Worm (Caenorhabditis elegans) whole organism, L1 larva: ENCODE measurements around the gene F09G2.1.

Source experiments
- C04F5.9 ChIP-seq: sonication (generic microtip); optimal IDR thresholded peaks from 2 replicates; lab custom pipeline; 2016; ENCODE audit warnings: missing genetic modification characterization, missing compliant biosample characterization
- C34B4.2 ChIP-seq: sonication (generic microtip); optimal IDR thresholded peaks from 2 replicates; lab custom pipeline; 2017; ENCODE audit warnings: mild to moderate bottlenecking, missing genetic modification characterization, missing compliant biosample characterization
- Y116A8C.19 ChIP-seq: sonication (generic microtip); optimal IDR thresholded peaks from 2 replicates; lab custom pipeline; 2016; ENCODE audit warnings: missing compliant biosample characterization, missing genetic modification characterization, borderline replicate concordance
- aha-1 ChIP-seq: fragments of 150-350 bp; optimal IDR thresholded peaks from 2 replicates; lab custom pipeline; 2014; ENCODE audit warnings: missing biosample characterization, missing genetic modification characterization
- alr-1 ChIP-seq: fragments of 200-800 bp; sonication (Bioruptor generic); optimal IDR thresholded peaks from 2 replicates; lab custom pipeline; 2018; ENCODE audit warnings: borderline replicate concordance, mild to moderate bottlenecking, missing genetic modification characterization, missing compliant biosample characterization
- ama-1 ChIP-seq: fragments of 150-350 bp; optimal IDR thresholded peaks from 2 replicates; lab custom pipeline; 2014
- ceh-8 ChIP-seq: fragments of 200-800 bp; sonication (Bioruptor generic); optimal IDR thresholded peaks from 2 replicates; lab custom pipeline; 2018; ENCODE audit warnings: mild to moderate bottlenecking, missing genetic modification characterization, moderate library complexity, missing compliant biosample characterization
- ceh-82 ChIP-seq, 3 experiments: fragments of 150-350 bp in 1 of 3; sonication (generic microtip) in 2 of 3; optimal IDR thresholded peaks; 2 replicates each; lab custom pipeline; 2014 to 2017; ENCODE audit warnings: missing biosample characterization in 3 of 3, missing genetic modification characterization in 3 of 3
- ceh-88 ChIP-seq: fragments of 200-800 bp; sonication (Bioruptor generic); IDR thresholded peaks from 2 replicates; pipeline ENCODE4 v1.3.6; 2022; ENCODE audit warnings: missing genetic modification characterization, missing compliant biosample characterization
- ceh-90 ChIP-seq: sonication (generic microtip); optimal IDR thresholded peaks from 2 replicates; lab custom pipeline; 2016; ENCODE audit warnings: missing genetic modification characterization, missing compliant biosample characterization
- ces-1 ChIP-seq: fragments of 150-350 bp; optimal IDR thresholded peaks from 2 replicates; lab custom pipeline; 2014; ENCODE audit warnings: missing biosample characterization, missing genetic modification reagents, missing genetic modification characterization
- dsc-1 ChIP-seq: sonication (generic microtip); optimal IDR thresholded peaks from 2 replicates; lab custom pipeline; 2016; ENCODE audit warnings: mild to moderate bottlenecking, missing genetic modification characterization, missing compliant biosample characterization
- egl-27 ChIP-seq, 2 experiments: fragments of 150-350 bp in 1 of 2; sonication (generic microtip); optimal IDR thresholded peaks; 3 replicates each; lab custom pipeline; 2017 to 2018; ENCODE audit warnings: missing biosample characterization in 2 of 2, missing genetic modification characterization in 2 of 2, missing genetic modification reagents in 2 of 2
- elt-3 ChIP-seq, 6 experiments: fragments of 150-350 bp in 1 of 6; sonication (generic microtip); optimal IDR thresholded peaks; 2 replicates each; lab custom pipeline; 2017 to 2018; ENCODE audit warnings: missing biosample characterization in 6 of 6, missing genetic modification characterization in 6 of 6, inconsistent platforms in 1 of 6
- fkh-10 ChIP-seq: sonication (generic microtip); optimal IDR thresholded peaks from 2 replicates; lab custom pipeline; 2017; ENCODE audit warnings: missing biosample characterization, missing genetic modification reagents, missing genetic modification characterization
- fkh-4 ChIP-seq: sonication (generic microtip); optimal IDR thresholded peaks from 2 replicates; lab custom pipeline; 2016; ENCODE audit warnings: missing compliant biosample characterization, missing genetic modification characterization, borderline replicate concordance
- grh-1 ChIP-seq: fragments of 200-800 bp; sonication (Bioruptor generic); IDR thresholded peaks from 2 replicates; pipeline ENCODE4 v1.3.6; 2022; ENCODE audit warnings: missing genetic modification reagents, missing genetic modification characterization, missing compliant biosample characterization
- hlh-17 ChIP-seq: fragments of 200-800 bp; sonication (Bioruptor generic); optimal IDR thresholded peaks from 2 replicates; lab custom pipeline; 2018; ENCODE audit warnings: missing genetic modification characterization, mild to moderate bottlenecking, missing compliant biosample characterization, moderate library complexity, borderline replicate concordance
- isw-1 ChIP-seq: fragments of 200-800 bp; sonication (Bioruptor generic); IDR thresholded peaks from 2 replicates; pipeline ENCODE4 v1.3.6; 2022; ENCODE audit warnings: missing genetic modification characterization, missing compliant biosample characterization
- jun-1 ChIP-seq: fragments of 150-350 bp; optimal IDR thresholded peaks from 2 replicates; lab custom pipeline; 2014; ENCODE audit warnings: missing biosample characterization, missing genetic modification reagents, missing genetic modification characterization
- lin-13 ChIP-seq: fragments of 150-350 bp; optimal IDR thresholded peaks from 2 replicates; lab custom pipeline; 2014; ENCODE audit warnings: missing biosample characterization, missing genetic modification reagents, missing genetic modification characterization
- lin-14 ChIP-seq: fragments of 200-800 bp; sonication (Bioruptor generic); optimal IDR thresholded peaks from 2 replicates; lab custom pipeline; 2018; ENCODE audit warnings: mild to moderate bottlenecking, missing genetic modification characterization, moderate library complexity, missing compliant biosample characterization
- lin-15B ChIP-seq: fragments of 150-350 bp; sonication (generic microtip); optimal IDR thresholded peaks from 3 replicates; lab custom pipeline; 2014; ENCODE audit warnings: missing biosample characterization, missing genetic modification characterization
- lin-35 ChIP-seq, 2 experiments: fragments of 150-350 bp; optimal IDR thresholded peaks; 2 replicates each; lab custom pipeline; 2014; ENCODE audit warnings: missing biosample characterization in 2 of 2, missing genetic modification characterization in 2 of 2, missing genetic modification reagents in 2 of 2
- lin-39 ChIP-seq: fragments of 150-350 bp; optimal IDR thresholded peaks from 2 replicates; lab custom pipeline; 2014; ENCODE audit warnings: missing biosample characterization, missing genetic modification reagents, missing genetic modification characterization
- nhr-11 ChIP-seq: fragments of 150-350 bp; optimal IDR thresholded peaks from 2 replicates; lab custom pipeline; 2014; ENCODE audit warnings: missing biosample characterization, missing genetic modification characterization
- nhr-237 ChIP-seq: fragments of 150-350 bp; optimal IDR thresholded peaks from 2 replicates; lab custom pipeline; 2014; ENCODE audit warnings: missing biosample characterization, missing genetic modification characterization
- nhr-47 ChIP-seq: sonication (generic microtip); optimal IDR thresholded peaks from 2 replicates; lab custom pipeline; 2016; ENCODE audit warnings: mild to moderate bottlenecking, missing genetic modification characterization, moderate library complexity, missing compliant biosample characterization
- nhr-71 ChIP-seq: sonication (generic microtip); optimal IDR thresholded peaks from 2 replicates; lab custom pipeline; 2016; ENCODE audit warnings: mild to moderate bottlenecking, missing genetic modification characterization, moderate library complexity, missing compliant biosample characterization
- nhr-76 ChIP-seq: sonication (generic microtip); optimal IDR thresholded peaks from 2 replicates; lab custom pipeline; 2017; ENCODE audit warnings: missing biosample characterization, missing genetic modification characterization
- nhr-77 ChIP-seq: fragments of 150-350 bp; optimal IDR thresholded peaks from 2 replicates; lab custom pipeline; 2014; ENCODE audit warnings: missing biosample characterization, missing genetic modification characterization
- nhr-85 ChIP-seq: sonication (generic microtip); peaks from one replicate; lab custom pipeline; 2016; ENCODE audit warnings: missing genetic modification characterization, inconsistent platforms, missing compliant biosample characterization
- nhr-90 ChIP-seq: sonication (generic microtip); optimal IDR thresholded peaks from 2 replicates; lab custom pipeline; 2016; ENCODE audit warnings: mild to moderate bottlenecking, missing genetic modification characterization, missing compliant biosample characterization; ENCODE audit not compliant: poor library complexity
- pag-3 ChIP-seq: sonication (generic microtip); optimal IDR thresholded peaks from 2 replicates; lab custom pipeline; 2017; ENCODE audit warnings: missing genetic modification characterization, mild to moderate bottlenecking, missing compliant biosample characterization, antibody characterized with exemption, borderline replicate concordance; ENCODE audit not compliant: insufficient read depth
- rnt-1 ChIP-seq: sonication (generic microtip); optimal IDR thresholded peaks from 2 replicates; lab custom pipeline; 2016; ENCODE audit warnings: mild to moderate bottlenecking, missing genetic modification characterization, moderate library complexity, missing compliant biosample characterization
- skn-1 ChIP-seq: fragments of 150-350 bp; optimal IDR thresholded peaks from 2 replicates; lab custom pipeline; 2014; ENCODE audit warnings: missing biosample characterization, missing genetic modification characterization
- snu-23 ChIP-seq: sonication (generic microtip); optimal IDR thresholded peaks from 2 replicates; lab custom pipeline; 2016; ENCODE audit warnings: missing genetic modification characterization, missing compliant biosample characterization
- swsn-7 ChIP-seq: sonication (generic microtip); optimal IDR thresholded peaks from 2 replicates; lab custom pipeline; 2016; ENCODE audit warnings: missing genetic modification characterization, missing compliant biosample characterization
- tbx-2 ChIP-seq: sonication (generic microtip); optimal IDR thresholded peaks from 2 replicates; lab custom pipeline; 2016; ENCODE audit warnings: missing genetic modification characterization, missing compliant biosample characterization
- tlp-1 ChIP-seq: fragments of 150-350 bp; optimal IDR thresholded peaks from 2 replicates; lab custom pipeline; 2014; ENCODE audit warnings: missing biosample characterization, missing genetic modification characterization
- unc-130 ChIP-seq: fragments of 150-350 bp; optimal IDR thresholded peaks from 2 replicates; lab custom pipeline; 2017; ENCODE audit warnings: missing biosample characterization, missing genetic modification characterization, inconsistent platforms
- unc-30 ChIP-seq: sonication (generic microtip); optimal IDR thresholded peaks from 2 replicates; lab custom pipeline; 2017; ENCODE audit warnings: missing biosample characterization, missing genetic modification characterization
- unc-62 ChIP-seq: fragments of 150-350 bp; optimal IDR thresholded peaks from 2 replicates; lab custom pipeline; 2014; ENCODE audit warnings: missing biosample characterization, missing genetic modification reagents, missing genetic modification characterization
- unc-98 ChIP-seq: fragments of 200-800 bp; sonication (Bioruptor generic); IDR thresholded peaks from 2 replicates; pipeline ENCODE4 v1.3.6; 2022; ENCODE audit warnings: missing genetic modification characterization, missing compliant biosample characterization
- vab-15 ChIP-seq: sonication (generic microtip); optimal IDR thresholded peaks from 2 replicates; lab custom pipeline; 2017; ENCODE audit warnings: missing genotype, mild to moderate bottlenecking, missing genetic modification characterization, missing compliant biosample characterization
- zip-4 ChIP-seq: fragments of 200-800 bp; sonication (Bioruptor generic); optimal IDR thresholded peaks from 2 replicates; lab custom pipeline; 2018; ENCODE audit warnings: mild to moderate bottlenecking, missing genetic modification characterization, moderate library complexity, missing compliant biosample characterization
- ztf-11 ChIP-seq, 2 experiments: sonication (generic microtip); optimal IDR thresholded peaks; 2 replicates each; lab custom pipeline; 2016 to 2017; ENCODE audit warnings: missing genetic modification characterization in 2 of 2, missing biosample characterization in 1 of 2, missing compliant biosample characterization in 1 of 2
- ztf-4 ChIP-seq: fragments of 150-350 bp; optimal IDR thresholded peaks from 2 replicates; lab custom pipeline; 2014; ENCODE audit warnings: missing biosample characterization, missing genetic modification characterization

The F09G2.1 gene

DNA sequence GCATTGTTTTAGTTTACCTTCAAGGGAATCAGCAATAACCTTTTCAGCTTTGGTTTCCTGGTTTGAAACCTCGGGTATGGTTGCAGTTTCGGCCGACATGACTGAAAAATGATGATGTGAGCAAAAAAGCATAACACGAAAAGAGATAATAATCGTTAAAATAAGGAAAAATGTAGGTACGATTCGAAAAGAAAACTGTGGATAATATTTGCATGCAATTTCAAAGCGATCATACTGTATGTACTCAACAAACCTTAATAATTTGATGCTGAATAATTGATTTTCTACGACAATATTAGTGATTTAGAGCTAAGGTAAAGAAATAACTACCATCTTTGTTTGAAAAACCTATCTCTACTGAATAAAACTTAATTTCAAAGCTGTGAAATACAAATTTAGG is 4.0 kb upstream of the F09G2.1 start, which contains the start of gene attf-2:
TSS of gene attf-2 (minus strand) at position 101 of the 400 bp plus-strand sequence.
- TF ChIP-seq ztf-11 (tag; optimal IDR thresholded peaks at IDR 0.05; lab: Kevin White, UChicago) (no peak), nhr-77 (tag; lab: Kevin White, UChicago) (no peak), unc-62 (GFP tag; lab: Kevin White, UChicago) (no peak), zip-4 (GFP tag; lab: Kevin White, UChicago) (no peak), pag-3 (tag; lab: Kevin White, UChicago) (no peak), nhr-76 (no peak), nhr-11 (tag; lab: Kevin White, UChicago) (no peak), skn-1 (tag; lab: Kevin White, UChicago) (no peak), C04F5.9 (no peak), C34B4.2 (tag; lab: Kevin White, UChicago) (no peak), fkh-10 (GFP tag; lab: Kevin White, UChicago) (no peak), nhr-47 (tag; lab: Kevin White, UChicago) (no peak), lin-35 (GFP tag; optimal IDR thresholded peaks at IDR 0.05; lab: Kevin White, UChicago) (no peak), unc-30 (tag; lab: Kevin White, UChicago) (no peak), Y116A8C.19 (tag; lab: Kevin White, UChicago) (no peak), elt-3 (tag; optimal IDR thresholded peaks at IDR 0.05; lab: Kevin White, UChicago) (no peak), unc-98 (no peak), tlp-1 (tag; lab: Kevin White, UChicago) (no peak), ces-1 (GFP tag; lab: Kevin White, UChicago) (no peak)
- TF ChIP-seq, all 84 proteins: peak for 0

DNA sequence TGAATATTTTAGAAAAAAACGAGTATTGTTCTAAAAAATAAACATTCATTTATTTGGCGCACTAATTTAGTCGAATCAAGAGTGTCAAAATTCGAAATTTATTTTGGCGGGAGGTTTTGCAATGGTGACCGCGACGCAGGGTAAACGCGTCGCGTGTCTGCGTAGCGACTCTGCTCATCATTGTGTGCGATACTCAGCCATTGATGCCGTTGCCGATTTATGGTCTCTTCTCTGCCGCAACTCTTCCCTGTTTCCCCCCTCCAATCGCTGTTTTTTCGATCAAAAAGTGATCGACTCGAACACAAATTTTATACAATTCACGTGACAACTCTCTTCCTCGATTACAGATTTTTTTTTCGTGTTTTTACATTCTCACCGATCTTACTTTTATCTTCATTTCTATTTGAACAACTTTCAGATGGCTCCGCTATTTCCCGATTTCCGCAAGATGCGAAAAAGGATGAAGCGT is 3.5 kb upstream of the F09G2.1 start, which contains the start of gene F09G2.2:
TSS of gene F09G2.2 (plus strand) at position 419 of the 469 bp plus-strand sequence.
- peak; percentile 96 for TF ChIP-seq snu-23
- TF ChIP-seq lin-13 (GFP tag; lab: Kevin White, UChicago), result peak; percentile 90
- peak; percentile 95 for TF ChIP-seq nhr-71
- TF ChIP-seq skn-1 (tag; lab: Kevin White, UChicago), result peak; percentile 92
- TF ChIP-seq nhr-77 (tag; lab: Kevin White, UChicago), result peak; percentile 86
- peak; percentile 44 for TF ChIP-seq pag-3 (tag; lab: Kevin White, UChicago)
- TF ChIP-seq fkh-10 (GFP tag; lab: Kevin White, UChicago), result peak; percentile 44
- TF ChIP-seq lin-15B, result peak; percentile 93
- TF ChIP-seq tbx-2 (tag; lab: Kevin White, UChicago), result peak; percentile 91
- peak; percentile 94 for TF ChIP-seq unc-130 (tag; lab: Kevin White, UChicago)
- TF ChIP-seq fkh-4 (tag; lab: Kevin White, UChicago), result no peak
- peak; percentile 79 for TF ChIP-seq nhr-237 (tag; lab: Kevin White, UChicago)
- peak; percentile 34 for TF ChIP-seq vab-15 (tag; lab: Kevin White, UChicago)
- TF ChIP-seq dsc-1 (tag; lab: Kevin White, UChicago), result peak; percentile 82
- TF ChIP-seq ceh-90, result no peak
- TF ChIP-seq Y116A8C.19 (tag; lab: Kevin White, UChicago), result no peak
- TF ChIP-seq ztf-4, result peak; percentile 69
- TF ChIP-seq hlh-17 (GFP tag; lab: Kevin White, UChicago), result no peak
- peak in 4 of 6 experiments; percentile 14 to 93 (median 68) for TF ChIP-seq elt-3 (tag; optimal IDR thresholded peaks at IDR 0.05; lab: Kevin White, UChicago)
- peak; percentile 92 for TF ChIP-seq nhr-90 (tag; lab: Kevin White, UChicago)
- TF ChIP-seq alr-1 (tag; lab: Kevin White, UChicago), result no peak
- TF ChIP-seq grh-1, result peak; percentile 87
- no peak for TF ChIP-seq unc-30 (tag; lab: Kevin White, UChicago)
- TF ChIP-seq nhr-11 (tag; lab: Kevin White, UChicago), result peak; percentile 10
- TF ChIP-seq nhr-76, result no peak
- TF ChIP-seq lin-35 (GFP tag; optimal IDR thresholded peaks at IDR 0.05; lab: Kevin White, UChicago), result peak; percentile 96 to 97
- peak; percentile 74 for TF ChIP-seq ceh-88
- TF ChIP-seq swsn-7 (tag; lab: Kevin White, UChicago), result peak; percentile 93
- peak; percentile 89 for TF ChIP-seq jun-1 (tag; lab: Kevin White, UChicago)
- no peak for TF ChIP-seq aha-1 (tag; lab: Kevin White, UChicago)
- peak; percentile 92 for TF ChIP-seq rnt-1
- TF ChIP-seq egl-27 (tag; optimal IDR thresholded peaks at IDR 0.05; lab: Kevin White, UChicago), result no peak
- peak; percentile 88 for TF ChIP-seq isw-1
- TF ChIP-seq ceh-82 (tag; optimal IDR thresholded peaks at IDR 0.05; lab: Kevin White, UChicago), result peak; percentile 92 to 94 (median 93)
- TF ChIP-seq lin-14, result peak; percentile 91
- peak; percentile 43 for TF ChIP-seq lin-39 (tag; lab: Kevin White, UChicago)
- TF ChIP-seq ama-1, result peak; percentile 63
- TF ChIP-seq ceh-8 (GFP tag; lab: Kevin White, UChicago), result peak; percentile 72
- TF ChIP-seq nhr-85 (tag; lab: Kevin White, UChicago), result peak; percentile 96
